Worm (Caenorhabditis elegans): Measurements from ENCODE around the gene ttr-31.

DNA sequence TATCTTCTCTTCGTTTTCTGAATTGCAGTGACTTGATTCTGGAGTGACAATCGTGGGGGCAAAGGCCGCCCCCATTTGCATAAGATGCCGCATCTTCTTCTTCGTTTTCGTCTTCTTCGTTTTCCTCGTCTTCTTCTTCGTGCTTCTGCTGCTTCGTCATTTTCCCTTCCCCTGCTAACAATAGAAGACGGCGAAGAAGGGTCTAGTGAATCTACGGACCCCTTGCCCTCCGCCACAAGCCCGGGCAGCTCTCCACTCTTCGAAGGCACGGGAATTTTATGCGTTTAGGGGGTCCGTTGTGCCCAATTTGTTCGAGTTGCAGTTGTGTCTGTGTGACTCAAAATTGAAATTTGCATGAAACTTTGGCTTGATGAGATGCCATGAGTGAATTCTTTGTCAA is 23.0 kb upstream of the ttr-31 start:
- TF ChIP-seq W03F9.2 (tag; optimal IDR thresholded peaks at IDR 0.05) (no peak), him-1 (tag; optimal IDR thresholded peaks at IDR 0.05) (no peak)

Measured in whole organism, L4/young adult.